Worm (Caenorhabditis elegans) whole organism, L4/young adult: Measurements from ENCODE around the gene prdx-6.

ENCODE experiments used
- W03F9.2 ChIP-seq: fragments of 150-350 bp; optimal IDR thresholded peaks from 2 replicates; lab custom pipeline; 2014; ENCODE audit warnings: missing biosample characterization, missing genetic modification characterization
- dao-5 ChIP-seq: sonication (generic microtip); optimal IDR thresholded peaks from 2 replicates; lab custom pipeline; 2016; ENCODE audit warnings: missing genotype, missing genetic modification characterization, moderate library complexity, missing compliant biosample characterization
- him-1 ChIP-seq: sonication (generic microtip); optimal IDR thresholded peaks from 2 replicates; lab custom pipeline; 2016; ENCODE audit warnings: missing genotype, missing genetic modification reagents, missing genetic modification characterization, missing compliant biosample characterization

The prdx-6 gene

DNA sequence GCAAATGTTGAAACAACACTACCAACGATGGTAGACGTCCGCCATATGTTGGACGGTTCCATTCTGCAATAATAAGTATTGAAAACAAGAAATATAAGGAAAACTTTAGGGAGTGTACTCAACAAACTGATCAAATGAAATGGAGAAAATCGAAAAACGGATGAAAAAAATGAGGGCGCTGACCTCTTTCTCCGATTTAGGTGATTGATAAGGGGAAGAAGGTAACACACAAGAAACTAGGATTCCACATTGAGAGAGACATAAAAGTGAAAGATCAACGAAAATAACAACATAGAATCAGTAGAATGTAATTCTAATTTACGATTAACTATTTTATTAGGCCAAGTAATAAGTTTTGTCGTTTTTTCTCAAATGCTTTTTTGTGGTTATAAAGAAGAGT lies 40.8 kb downstream of the prdx-6 start, which contains the start of gene dpy-9:
TSS of gene dpy-9 (minus strand) at position 63 of the 400 bp plus-strand sequence.
- TF ChIP-seq dao-5 (no peak), W03F9.2 (tag; lab: Kevin White, UChicago) (no peak), him-1 (tag; lab: Kevin White, UChicago) (no peak)

- TF ChIP-seq dao-5 (no peak), W03F9.2 (tag; lab: Kevin White, UChicago) (no peak), him-1 (tag; lab: Kevin White, UChicago) (no peak)
Observed at ce11 chrIV:261607-262006, 43.3 kb downstream of the prdx-6 start, which contains the start of gene pqbp-1.1. Gene pqbp-1.1, minus strand, starts transcription at chrIV:261683.

ce11 chrIV:262460-262859 lies 44.1 kb downstream of the prdx-6 start:
- TF ChIP-seq dao-5 (no peak), him-1 (tag; lab: Kevin White, UChicago) (no peak), W03F9.2 (tag; lab: Kevin White, UChicago) (no peak)

ce11 chrIV:264182-264709 lies 45.9 kb downstream of the prdx-6 start, which contains the start of gene pat-6:
Gene pat-6, minus strand, starts transcription at chrIV:264232.
- TF ChIP-seq W03F9.2 (tag; lab: Kevin White, UChicago) (no peak), him-1 (tag; lab: Kevin White, UChicago) (no peak), dao-5 (no peak)

ce11 chrIV:266148-266547 lies 47.8 kb downstream of the prdx-6 start, which contains the start of gene T21D12.12:
Gene T21D12.12, plus strand, starts transcription at chrIV:266448.
- no peak for TF ChIP-seq dao-5
- no peak for TF ChIP-seq him-1 (tag; lab: Kevin White, UChicago)
- no peak for TF ChIP-seq W03F9.2 (tag; lab: Kevin White, UChicago)

DNA sequence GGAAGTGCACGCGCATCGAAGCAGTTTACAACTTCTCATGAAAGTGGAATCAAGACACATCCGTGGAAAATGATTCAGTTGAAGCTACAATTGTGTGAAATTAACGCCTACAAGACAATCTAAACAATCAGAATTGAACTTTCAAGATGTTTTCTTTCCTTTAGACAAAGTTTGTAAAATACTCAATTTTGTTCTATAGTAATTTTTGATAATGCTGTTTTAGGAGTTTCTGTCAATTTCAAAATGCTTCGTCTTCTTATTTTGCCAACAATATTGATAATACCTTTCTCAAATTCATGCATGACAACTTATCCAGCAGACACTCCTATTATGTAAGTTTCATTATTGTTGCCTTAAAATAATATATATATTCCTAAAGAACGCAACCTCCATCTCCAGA lies 50.8 kb downstream of the prdx-6 start, which contains the start of gene T21D12.11:
TSS of gene T21D12.11 (plus strand) at position 301 of the 400 bp plus-strand sequence.
- TF ChIP-seq W03F9.2 (tag; lab: Kevin White, UChicago) (no peak), dao-5 (no peak), him-1 (tag; lab: Kevin White, UChicago) (no peak)
